Worm (Caenorhabditis elegans) whole organism, L1 larva: ENCODE measurements around the gene B0035.21.

Experiments
- aly-2 ChIP-seq: fragments of 150-350 bp; optimal IDR thresholded peaks from 2 replicates; lab custom pipeline; 2014; ENCODE audit warnings: missing biosample characterization, missing genetic modification characterization
- ama-1 ChIP-seq: fragments of 150-350 bp; optimal IDR thresholded peaks from 2 replicates; lab custom pipeline; 2014
- efl-1 ChIP-seq, 4 experiments: fragments of 150-350 bp; optimal IDR thresholded peaks in 3 of 4; peaks in 1 of 4; 1 replicate in 1 of 4; 2 replicates in 3 of 4; lab custom pipeline; 2014; ENCODE audit warnings: missing biosample characterization in 2 of 4, missing genetic modification characterization in 2 of 4, missing genetic modification reagents in 2 of 4
- grh-1 ChIP-seq: fragments of 200-800 bp; sonication (Bioruptor generic); IDR thresholded peaks from 2 replicates; pipeline ENCODE4 v1.3.6; 2022; ENCODE audit warnings: missing genetic modification reagents, missing genetic modification characterization, missing compliant biosample characterization
- lin-15B ChIP-seq: fragments of 150-350 bp; sonication (generic microtip); optimal IDR thresholded peaks from 3 replicates; lab custom pipeline; 2014; ENCODE audit warnings: missing biosample characterization, missing genetic modification characterization
- nhr-11 ChIP-seq: fragments of 150-350 bp; optimal IDR thresholded peaks from 2 replicates; lab custom pipeline; 2014; ENCODE audit warnings: missing biosample characterization, missing genetic modification characterization
- nhr-12 ChIP-seq: sonication (generic microtip); optimal IDR thresholded peaks from 2 replicates; lab custom pipeline; 2017; ENCODE audit warnings: missing biosample characterization, missing genetic modification characterization
- nhr-20 ChIP-seq: sonication (generic microtip); optimal IDR thresholded peaks from 2 replicates; lab custom pipeline; 2016; ENCODE audit warnings: mild to moderate bottlenecking, missing genetic modification characterization, missing compliant biosample characterization
- nhr-28 ChIP-seq: fragments of 150-350 bp; optimal IDR thresholded peaks from 2 replicates; lab custom pipeline; 2014; ENCODE audit warnings: missing biosample characterization, missing genetic modification characterization
- nhr-76 ChIP-seq: sonication (generic microtip); optimal IDR thresholded peaks from 2 replicates; lab custom pipeline; 2017; ENCODE audit warnings: missing biosample characterization, missing genetic modification characterization
- pqm-1 ChIP-seq: sonication (generic microtip); optimal IDR thresholded peaks from 3 replicates; lab custom pipeline; 2017; ENCODE audit warnings: missing biosample characterization, missing genetic modification characterization
- snpc-4 ChIP-seq: fragments of 150-350 bp; optimal IDR thresholded peaks from 2 replicates; lab custom pipeline; 2014; ENCODE audit warnings: missing biosample characterization, missing genetic modification characterization
- unc-86 ChIP-seq: sonication (generic microtip); optimal IDR thresholded peaks from 2 replicates; lab custom pipeline; 2016; ENCODE audit warnings: missing genetic modification characterization, missing compliant biosample characterization
- ztf-11 ChIP-seq, 2 experiments: sonication (generic microtip); optimal IDR thresholded peaks; 2 replicates each; lab custom pipeline; 2016 to 2017; ENCODE audit warnings: missing genetic modification characterization in 2 of 2, missing biosample characterization in 1 of 2, missing compliant biosample characterization in 1 of 2

- TF ChIP-seq nhr-76 (tag; lab: Kevin White, UChicago) = no peak
- TF ChIP-seq ama-1 (lab: Kevin White, UChicago) = no peak
- no peak for TF ChIP-seq ztf-11 (tag; optimal IDR thresholded peaks at IDR 0.05; lab: Kevin White, UChicago)
- TF ChIP-seq grh-1 (GFP tag; lab: Robert Waterston, UW) = no peak
- TF ChIP-seq aly-2 (tag; lab: Kevin White, UChicago) = no peak
- no peak for TF ChIP-seq pqm-1 (tag; lab: Kevin White, UChicago)
- TF ChIP-seq nhr-28 (tag; lab: Kevin White, UChicago) = no peak
- TF ChIP-seq snpc-4 (tag; lab: Kevin White, UChicago) = no peak
- no peak for TF ChIP-seq nhr-11
- TF ChIP-seq unc-86 (tag; lab: Kevin White, UChicago) = no peak
- TF ChIP-seq efl-1 (optimal IDR thresholded peaks at IDR 0.05; lab: Kevin White, UChicago) = peak; percentile 33 to 71
- TF ChIP-seq efl-1 (GFP tag; optimal IDR thresholded peaks at IDR 0.05 in 1 of 2; lab: Kevin White, UChicago) = peak; percentile 74 to 98
- TF ChIP-seq lin-15B (tag; lab: Kevin White, UChicago) = no peak
- no peak for TF ChIP-seq nhr-20 (tag; lab: Kevin White, UChicago)
- no peak for TF ChIP-seq nhr-12
Measured at ce11 chrIV:11371645-11372044, 44.6 kb downstream of the B0035.21 start, which contains the start of gene sec-31.
